Fruit fly (Drosophila melanogaster): ENCODE measurements around the gene CG43094.
A peak's percentile ranks its signal among the peaks of the same experiment; 100 is the strongest.

Gene CG43094

DNA sequence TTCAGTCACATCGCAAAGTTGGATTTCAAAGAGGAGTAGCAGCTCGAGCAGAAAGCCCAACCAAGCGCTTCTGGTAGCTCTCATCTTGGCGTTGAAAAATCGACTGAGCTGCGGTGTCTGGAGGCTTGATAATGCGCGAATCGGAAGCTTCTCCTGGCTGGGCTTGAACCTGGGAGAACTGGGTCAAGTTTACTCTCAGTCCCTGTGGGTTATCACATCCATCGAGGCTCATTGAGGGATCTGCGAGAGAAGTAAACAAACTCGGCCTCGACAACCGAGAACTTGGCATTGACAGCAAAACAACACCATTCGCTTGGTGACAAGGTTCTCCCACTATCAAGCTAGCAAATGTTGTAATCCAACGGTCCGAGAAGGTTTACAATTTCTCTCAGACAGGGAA lies 9.8 kb downstream of the CG43094 start, which contains the start of gene Nepl13:
TSS of gene Nepl13 (minus strand) at position 89 of the 400 bp plus-strand sequence.
- TF ChIP-seq svp (GFP tag) (peak; percentile 97), Eip78C (GFP tag) (no peak)

DNA sequence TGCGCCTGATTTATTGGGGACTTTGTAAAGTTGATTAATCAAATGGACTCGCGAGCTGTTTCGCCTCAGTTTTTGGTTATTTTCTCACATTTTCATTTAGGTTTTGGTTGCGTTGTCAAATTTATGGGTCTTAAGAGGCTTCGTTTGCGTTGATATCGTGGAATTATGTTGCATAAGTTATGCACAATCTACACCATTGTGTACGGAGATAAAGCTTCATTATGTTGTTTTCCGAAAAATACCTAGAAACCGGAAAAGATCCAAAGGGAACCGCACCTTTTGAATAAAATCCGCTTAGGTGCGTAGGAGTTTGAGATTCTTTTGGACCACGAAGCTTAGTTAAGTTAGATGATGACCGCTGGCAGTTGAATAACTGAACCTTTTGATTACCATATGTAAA lies 13.7 kb downstream of the CG43094 start:
- no peak for TF ChIP-seq CG3919 (GFP tag; optimal IDR thresholded peaks at IDR 0.05)
- TF ChIP-seq Hr4 (GFP tag; optimal IDR thresholded peaks at IDR 0.05), result no peak
- TF ChIP-seq fd59A (GFP tag; optimal IDR thresholded peaks at IDR 0.05), result no peak
- TF ChIP-seq Gug (GFP tag; IDR thresholded peaks at IDR 0.05), result no peak
- no peak for TF ChIP-seq CG4318 (GFP tag; optimal IDR thresholded peaks at IDR 0.05)
- TF ChIP-seq lz (GFP tag; optimal IDR thresholded peaks at IDR 0.05), result no peak
- no peak for TF ChIP-seq CG16779 (tag; optimal IDR thresholded peaks at IDR 0.05)
- TF ChIP-seq vri (GFP tag; optimal IDR thresholded peaks at IDR 0.05), result no peak
- no peak for TF ChIP-seq CG31627 (GFP tag; optimal IDR thresholded peaks at IDR 0.05)
- no peak for TF ChIP-seq CG6276 (GFP tag; optimal IDR thresholded peaks at IDR 0.05)
- no peak for TF ChIP-seq CG10669 (GFP tag; optimal IDR thresholded peaks at IDR 0.05)
- TF ChIP-seq Blimp-1 (GFP tag; optimal IDR thresholded peaks at IDR 0.05), result no peak
- TF ChIP-seq achi (GFP tag; optimal IDR thresholded peaks at IDR 0.05), result no peak
- no peak for TF ChIP-seq CG6792 (GFP tag; optimal IDR thresholded peaks at IDR 0.05)
- no peak for TF ChIP-seq CG32006 (GFP tag; optimal IDR thresholded peaks at IDR 0.05)
- no peak for TF ChIP-seq CG6854 (GFP tag; optimal IDR thresholded peaks at IDR 0.05)
- TF ChIP-seq Ets21C (GFP tag; optimal IDR thresholded peaks at IDR 0.05), result no peak
- TF ChIP-seq fd85E (GFP tag; optimal IDR thresholded peaks at IDR 0.05), result no peak

DNA sequence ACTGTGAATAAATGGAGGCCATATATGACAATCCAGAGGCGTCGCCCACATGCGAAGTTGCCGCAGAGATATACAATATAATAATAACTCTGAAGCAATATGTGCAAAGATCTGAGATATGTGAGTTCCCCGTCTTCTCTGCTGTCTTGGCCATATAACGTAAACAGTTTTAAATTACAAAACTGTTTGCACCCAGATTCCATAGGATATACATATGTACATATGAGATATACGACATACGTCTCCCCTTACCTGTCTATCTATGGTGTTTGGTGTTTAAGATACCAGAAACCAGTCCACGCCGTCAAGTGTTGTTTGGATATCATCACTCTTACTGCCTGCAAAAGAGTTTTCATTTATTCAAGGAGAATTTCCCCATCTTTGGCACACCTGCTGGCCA lies 14.5 kb downstream of the CG43094 start:
- no peak for TF ChIP-seq CG11294 (GFP tag; IDR thresholded peaks at IDR 0.05)
- 0 out of 3 replicates have a peak, but pooled peaks have one; percentile 17 for TF ChIP-seq eg (GFP tag; IDR thresholded peaks at IDR 0.05)
- no peak for TF ChIP-seq CG15336 (GFP tag; IDR thresholded peaks at IDR 0.05)
- TF ChIP-seq fkh (GFP tag; optimal IDR thresholded peaks at IDR 0.05), result peak; percentile 71
- no peak for TF ChIP-seq Hr39 (GFP tag; optimal IDR thresholded peaks at IDR 0.05)
- no peak for TF ChIP-seq Eip78C (GFP tag)
- no peak for TF ChIP-seq Blimp-1 (GFP tag; optimal IDR thresholded peaks at IDR 0.05)
- no peak for TF ChIP-seq CG9139 (GFP tag; optimal IDR thresholded peaks at IDR 0.05)
- TF ChIP-seq CG4318 (GFP tag; optimal IDR thresholded peaks at IDR 0.05), result no peak
- TF ChIP-seq Ets21C (GFP tag; optimal IDR thresholded peaks at IDR 0.05), result no peak
- no peak for TF ChIP-seq fd85E (GFP tag; optimal IDR thresholded peaks at IDR 0.05)
- TF ChIP-seq CG8119 (GFP tag; IDR thresholded peaks at IDR 0.05), result no peak
- no peak for TF ChIP-seq fd59A (GFP tag; optimal IDR thresholded peaks at IDR 0.05)
- no peak for TF ChIP-seq spab (GFP tag; optimal IDR thresholded peaks at IDR 0.05)
- no peak for TF ChIP-seq vri (GFP tag; optimal IDR thresholded peaks at IDR 0.05)
- no peak for TF ChIP-seq pdm3 (GFP tag; optimal IDR thresholded peaks at IDR 0.05)

DNA sequence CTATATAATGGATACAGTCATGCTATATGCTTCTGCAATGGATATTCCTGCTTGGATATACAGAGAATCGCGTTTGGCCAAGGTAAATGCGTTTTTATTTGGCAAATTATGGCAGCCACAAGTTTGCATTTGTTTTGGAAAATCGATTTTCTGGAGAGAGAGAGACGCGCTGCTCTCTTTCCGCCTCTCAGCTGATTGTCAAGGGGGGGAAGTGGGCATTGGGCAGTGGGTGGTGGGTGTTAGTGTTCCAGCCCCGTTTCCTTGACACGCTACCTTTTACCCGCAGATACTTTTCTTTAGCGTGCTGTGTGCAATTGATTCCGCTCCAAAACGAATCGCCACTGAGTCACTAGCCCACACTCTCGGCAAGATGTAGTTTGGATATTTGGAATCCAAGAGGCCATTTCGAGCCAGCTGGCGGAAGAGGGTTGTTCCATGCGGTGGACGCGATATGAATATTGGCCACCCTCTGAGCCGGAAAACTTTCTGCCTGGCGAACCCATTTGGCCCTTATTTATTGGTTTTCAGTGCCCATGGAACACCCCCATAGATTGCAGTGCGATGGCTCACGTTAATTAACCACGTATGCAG lies 15.5 kb downstream of the CG43094 start:
- TF ChIP-seq Eip75B (GFP tag; optimal IDR thresholded peaks at IDR 0.05), result no peak
- no peak for TF ChIP-seq Smox (GFP tag; optimal IDR thresholded peaks at IDR 0.05)
- TF ChIP-seq Lpt (GFP tag; optimal IDR thresholded peaks at IDR 0.05), result no peak
- 0 out of 3 replicates have a peak, but pooled peaks have one; percentile 11 for TF ChIP-seq eg (GFP tag; IDR thresholded peaks at IDR 0.05)

DNA sequence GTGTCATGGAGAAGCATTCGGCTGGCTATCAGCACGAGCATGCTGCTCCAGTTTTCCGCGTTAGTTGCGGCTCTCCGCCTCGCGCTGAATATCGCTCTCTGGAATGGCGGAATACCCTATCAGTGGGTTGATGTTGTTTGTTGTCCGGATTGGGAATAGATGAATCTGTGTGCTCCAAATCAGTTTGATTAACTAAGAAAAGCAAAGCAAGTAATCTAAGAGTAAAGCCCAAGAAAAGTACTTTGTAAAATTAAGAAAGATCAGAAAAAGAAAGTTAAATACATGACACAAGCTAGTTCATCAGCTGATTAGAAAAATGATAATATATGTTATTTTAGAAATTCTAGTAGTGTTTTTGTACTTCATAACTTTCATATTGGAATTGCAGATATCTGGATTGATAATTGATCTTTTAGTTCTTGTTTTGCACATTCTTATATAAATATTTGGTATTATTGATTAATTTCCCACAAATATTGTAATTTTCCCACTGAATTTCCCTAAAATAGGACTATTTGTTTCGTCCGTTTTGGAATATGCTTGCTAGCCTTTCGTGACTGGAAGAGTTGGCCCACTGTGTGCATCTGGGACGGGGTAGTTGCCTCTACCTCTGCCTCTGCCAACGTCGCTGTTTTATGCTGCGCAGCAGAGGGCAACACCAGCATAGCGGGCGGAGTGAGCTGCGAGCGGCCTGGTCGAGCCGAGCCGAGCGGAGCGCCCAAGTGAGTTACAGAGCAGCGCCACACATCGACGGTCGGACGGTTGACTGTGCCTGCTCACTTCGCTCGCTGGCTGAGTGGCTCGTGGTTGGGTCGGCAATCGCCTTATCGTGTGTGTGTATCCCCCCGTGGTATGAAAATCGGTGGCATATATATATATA lies 16.7 kb downstream of the CG43094 start:
- no peak for TF ChIP-seq CG7368 (GFP tag; optimal IDR thresholded peaks at IDR 0.05)
- no peak for TF ChIP-seq Sox14 (GFP tag; optimal IDR thresholded peaks at IDR 0.05)
- peak; percentile 45 for TF ChIP-seq CG16779 (tag; optimal IDR thresholded peaks at IDR 0.05)
- TF ChIP-seq fkh (GFP tag; optimal IDR thresholded peaks at IDR 0.05), result no peak
- TF ChIP-seq CG8319 (GFP tag; optimal IDR thresholded peaks at IDR 0.05), result no peak
- no peak for TF ChIP-seq Ets21C (GFP tag; optimal IDR thresholded peaks at IDR 0.05)
- no peak for TF ChIP-seq CG3032 (tag; optimal IDR thresholded peaks at IDR 0.05)
- TF ChIP-seq spab (GFP tag; optimal IDR thresholded peaks at IDR 0.05), result no peak
- TF ChIP-seq CG6276 (GFP tag; optimal IDR thresholded peaks at IDR 0.05), result peak; percentile 55
- no peak for TF ChIP-seq Sox102F (GFP tag; optimal IDR thresholded peaks at IDR 0.05)
- no peak for TF ChIP-seq CG31627 (GFP tag; optimal IDR thresholded peaks at IDR 0.05)
- peak; percentile 56; the same call in 2 of the 3 replicates for TF ChIP-seq eg (GFP tag; IDR thresholded peaks at IDR 0.05)
- TF ChIP-seq fd85E (GFP tag; optimal IDR thresholded peaks at IDR 0.05), result no peak
- peak; percentile 13; the same call in 1 of the 2 replicates for TF ChIP-seq CG11294 (GFP tag; IDR thresholded peaks at IDR 0.05)
- no peak for TF ChIP-seq CG11902 (GFP tag; optimal IDR thresholded peaks at IDR 0.05)
- no peak for TF ChIP-seq CG1621 (tag; optimal IDR thresholded peaks at IDR 0.05)
- peak; percentile 28 for TF ChIP-seq OdsH (GFP tag; optimal IDR thresholded peaks at IDR 0.05)
- TF ChIP-seq achi (GFP tag; optimal IDR thresholded peaks at IDR 0.05), result peak; percentile 38
- no peak for TF ChIP-seq fd59A (GFP tag; optimal IDR thresholded peaks at IDR 0.05)
- no peak for TF ChIP-seq CG8632 (GFP tag; optimal IDR thresholded peaks at IDR 0.05)
